Worm (Caenorhabditis elegans): Measurements from ENCODE around the gene Y54G2A.76.

- TF ChIP-seq fkh-10 (GFP tag; optimal IDR thresholded peaks at IDR 0.05) (no peak), snpc-4 (tag; optimal IDR thresholded peaks at IDR 0.05) (no peak), lin-15B (tag; optimal IDR thresholded peaks at IDR 0.05) (no peak), jun-1 (tag; optimal IDR thresholded peaks at IDR 0.05) (no peak), nhr-25 (tag; optimal IDR thresholded peaks at IDR 0.05; ENCODE audit: borderline replicate concordance, insufficient read depth) (no peak), lin-13 (GFP tag; optimal IDR thresholded peaks at IDR 0.05) (no peak), nhr-11 (tag; optimal IDR thresholded peaks at IDR 0.05) (no peak), ztf-7 (tag; optimal IDR thresholded peaks at IDR 0.05) (no peak), hlh-11 (tag; optimal IDR thresholded peaks at IDR 0.05) (no peak), ztf-11 (tag; optimal IDR thresholded peaks at IDR 0.05) (no peak), daf-12 (tag; optimal IDR thresholded peaks at IDR 0.05) (no peak), daf-8 (GFP tag; IDR thresholded peaks at IDR 0.05) (no peak), nhr-77 (tag; optimal IDR thresholded peaks at IDR 0.05) (peak; percentile 4)
These were observed 37.1 kb downstream of the Y54G2A.76 start, which contains the start of gene Y54G2A.40 for ce11 chrIV:2846264-2846663.

All from whole organism, L4 larva.